Fruit fly (Drosophila melanogaster) whole organism, embryonic: ENCODE measurements around the gene sinu.

Source experiments
- Bgb ChIP-seq: fragments of 200-800 bp; sonication (Bioruptor generic); IDR thresholded peaks from 2 replicates; pipeline ENCODE4 v1.3.6; 2022; ENCODE audit warnings: missing biosample characterization, missing genetic modification characterization; ENCODE audit not compliant: partially characterized antibody
- Blimp-1 ChIP-seq: fragments of 200-800 bp; sonication (Bioruptor generic); optimal IDR thresholded peaks from 3 replicates; lab custom pipeline; 2018; ENCODE audit warnings: missing biosample characterization, missing genetic modification characterization, mild to moderate bottlenecking, moderate library complexity, missing genetic modification reagents
- CG11456 ChIP-seq: fragments of 200-800 bp; sonication (Bioruptor generic); IDR thresholded peaks from 3 replicates; pipeline ENCODE4 v1.3.6; 2022; ENCODE audit warnings: missing biosample characterization, missing genetic modification characterization
- CG15601 ChIP-seq: fragments of 200-800 bp; sonication (Bioruptor generic); optimal IDR thresholded peaks from 3 replicates; lab custom pipeline; 2019; ENCODE audit warnings: missing biosample characterization, mild to moderate bottlenecking, missing genetic modification characterization, moderate library complexity
- CG17186 ChIP-seq: fragments of 200-800 bp; sonication (Bioruptor generic); optimal IDR thresholded peaks from 3 replicates; lab custom pipeline; 2017; ENCODE audit warnings: missing biosample characterization, missing genetic modification reagents, missing genetic modification characterization
- CG18619 ChIP-seq: fragments of 200-800 bp; sonication (Bioruptor generic); optimal IDR thresholded peaks from 3 replicates; lab custom pipeline; 2017; ENCODE audit warnings: missing biosample characterization, mild to moderate bottlenecking, missing genetic modification characterization
- CG2116 ChIP-seq: fragments of 200-800 bp; sonication (Bioruptor generic); optimal IDR thresholded peaks from 3 replicates; lab custom pipeline; 2018; ENCODE audit warnings: missing biosample characterization, mild to moderate bottlenecking, missing genetic modification characterization
- CG2129 ChIP-seq: fragments of 200-800 bp; sonication (Bioruptor generic); IDR thresholded peaks from 2 replicates; pipeline ENCODE4 v1.3.6; 2022; ENCODE audit warnings: missing biosample characterization, missing genetic modification characterization; ENCODE audit not compliant: partially characterized antibody
- CG30403 ChIP-seq: fragments of 200-800 bp; sonication (Bioruptor generic); optimal IDR thresholded peaks from 3 replicates; lab custom pipeline; 2016; ENCODE audit warnings: missing biosample characterization, missing genetic modification characterization
- CG34422 ChIP-seq: fragments of 200-800 bp; sonication (Bioruptor generic); IDR thresholded peaks from 3 replicates; pipeline ENCODE4 v1.3.6; 2022; ENCODE audit warnings: missing biosample characterization, missing genetic modification characterization
- CG4617 ChIP-seq: fragments of 200-800 bp; sonication (Bioruptor generic); optimal IDR thresholded peaks from 3 replicates; lab custom pipeline; 2016; ENCODE audit warnings: missing biosample characterization, missing genetic modification characterization, borderline replicate concordance
- CG6689 ChIP-seq: fragments of 200-800 bp; sonication (Bioruptor generic); IDR thresholded peaks from 2 replicates; pipeline ENCODE4 v1.3.6; 2022; ENCODE audit warnings: missing biosample characterization, missing genetic modification characterization
- CG9797 ChIP-seq: fragments of 200-800 bp; sonication (Bioruptor generic); optimal IDR thresholded peaks from 3 replicates; lab custom pipeline; 2018; ENCODE audit warnings: missing biosample characterization, mild to moderate bottlenecking, missing genetic modification characterization
- CG9876 ChIP-seq: fragments of 200-800 bp; sonication (Bioruptor generic); optimal IDR thresholded peaks from 2 replicates; lab custom pipeline; 2016; ENCODE audit warnings: missing biosample characterization, missing genetic modification characterization
- Ets97D ChIP-seq: fragments of 200-800 bp; sonication (Bioruptor generic); optimal IDR thresholded peaks from 3 replicates; lab custom pipeline; 2016; ENCODE audit warnings: missing biosample characterization, missing genetic modification characterization
- MBD-R2 ChIP-seq: fragments of 200-800 bp; sonication (Bioruptor generic); IDR thresholded peaks from 2 replicates; pipeline ENCODE4 v1.3.6; 2022; ENCODE audit warnings: missing biosample characterization, missing genetic modification characterization
- Myb ChIP-seq: fragments of 200-800 bp; sonication (Bioruptor generic); optimal IDR thresholded peaks from 2 replicates; lab custom pipeline; 2016; ENCODE audit warnings: missing biosample characterization, missing genetic modification characterization
- Nf-YB ChIP-seq: fragments of 200-800 bp; sonication (Bioruptor generic); optimal IDR thresholded peaks from 3 replicates; lab custom pipeline; 2019; ENCODE audit warnings: missing biosample characterization, mild to moderate bottlenecking, missing genetic modification characterization, moderate library complexity
- Nf-YC ChIP-seq: fragments of 200-800 bp; optimal IDR thresholded peaks from 3 replicates; lab custom pipeline; 2019; ENCODE audit warnings: missing biosample characterization, mild to moderate bottlenecking, missing genetic modification characterization, moderate library complexity
- Pdp1 ChIP-seq, 2 experiments: fragments of 200-800 bp; sonication (Bioruptor generic); optimal IDR thresholded peaks; 3 replicates each; lab custom pipeline; 2016; ENCODE audit warnings: missing biosample characterization in 2 of 2, missing genetic modification characterization in 2 of 2, mild to moderate bottlenecking in 1 of 2, moderate library complexity in 1 of 2
- TFAM ChIP-seq: fragments of 200-800 bp; sonication (Bioruptor generic); optimal IDR thresholded peaks from 2 replicates; lab custom pipeline; 2017; ENCODE audit warnings: missing biosample characterization, missing genetic modification characterization, inconsistent platforms
- Tbp ChIP-seq: fragments of >200 bp; optimal IDR thresholded peaks from 2 replicates; lab custom pipeline; 2018; ENCODE audit warnings: missing biosample characterization, missing genetic modification characterization
- bbx ChIP-seq: fragments of 200-800 bp; sonication (Bioruptor generic); IDR thresholded peaks from 2 replicates; pipeline ENCODE4 v1.3.6; 2022; ENCODE audit warnings: missing biosample characterization, missing genetic modification characterization; ENCODE audit not compliant: partially characterized antibody
- chn ChIP-seq: fragments of 200-800 bp; sonication (Bioruptor generic); optimal IDR thresholded peaks from 2 replicates; lab custom pipeline; 2016; ENCODE audit warnings: missing biosample characterization, missing genetic modification characterization
- cwo ChIP-seq: fragments of 200-800 bp; sonication (Bioruptor generic); optimal IDR thresholded peaks from 3 replicates; lab custom pipeline; 2017; ENCODE audit warnings: missing biosample characterization, missing genetic modification characterization, mild to moderate bottlenecking, moderate library complexity, missing genetic modification reagents
- exex ChIP-seq: fragments of 200-800 bp; sonication (Bioruptor generic); optimal IDR thresholded peaks from 4 replicates; lab custom pipeline; 2018; ENCODE audit warnings: missing biosample characterization, mild to moderate bottlenecking, missing genetic modification characterization, moderate library complexity
- grn ChIP-seq: fragments of 200-800 bp; sonication (Bioruptor generic); optimal IDR thresholded peaks from 3 replicates; lab custom pipeline; 2017; ENCODE audit warnings: missing biosample characterization, missing genetic modification characterization
- jumu ChIP-seq: fragments of 200-800 bp; sonication (Bioruptor generic); optimal IDR thresholded peaks from 3 replicates; lab custom pipeline; 2016; ENCODE audit warnings: missing biosample characterization, missing genetic modification characterization
- nmo ChIP-seq: fragments of 200-800 bp; sonication (Bioruptor generic); optimal IDR thresholded peaks from 2 replicates; lab custom pipeline; 2018; ENCODE audit warnings: missing biosample characterization, mild to moderate bottlenecking, missing genetic modification characterization, moderate library complexity
- pb ChIP-seq: fragments of 200-800 bp; sonication (Bioruptor generic); optimal IDR thresholded peaks from 3 replicates; lab custom pipeline; 2016; ENCODE audit warnings: missing biosample characterization, missing genetic modification characterization
- pho ChIP-seq: fragments of 200-800 bp; sonication (Bioruptor generic); optimal IDR thresholded peaks from 2 replicates; lab custom pipeline; 2016; ENCODE audit warnings: missing biosample characterization, missing genetic modification characterization
- sens ChIP-seq: fragments of 200-800 bp; sonication (Bioruptor generic); peaks from one replicate; lab custom pipeline; 2016; ENCODE audit warnings: missing biosample characterization, missing genetic modification characterization
- shn ChIP-seq: fragments of 200-800 bp; sonication (Bioruptor generic); optimal IDR thresholded peaks from 3 replicates; lab custom pipeline; 2016; ENCODE audit warnings: missing biosample characterization, missing genetic modification characterization
- slbo ChIP-seq: fragments of 200-800 bp; sonication (Bioruptor generic); IDR thresholded peaks from 2 replicates; pipeline ENCODE4 v1.3.6; 2022; ENCODE audit warnings: missing biosample characterization, missing genetic modification characterization
- trh ChIP-seq: fragments of 200-800 bp; sonication (Bioruptor generic); optimal IDR thresholded peaks from 2 replicates; lab custom pipeline; 2016; ENCODE audit warnings: missing biosample characterization, missing genetic modification characterization
- zen ChIP-seq: fragments of 200-800 bp; sonication (Bioruptor generic); optimal IDR thresholded peaks from 3 replicates; lab custom pipeline; 2018; ENCODE audit warnings: missing biosample characterization, mild to moderate bottlenecking, missing genetic modification characterization, moderate library complexity

sinu gene

DNA sequence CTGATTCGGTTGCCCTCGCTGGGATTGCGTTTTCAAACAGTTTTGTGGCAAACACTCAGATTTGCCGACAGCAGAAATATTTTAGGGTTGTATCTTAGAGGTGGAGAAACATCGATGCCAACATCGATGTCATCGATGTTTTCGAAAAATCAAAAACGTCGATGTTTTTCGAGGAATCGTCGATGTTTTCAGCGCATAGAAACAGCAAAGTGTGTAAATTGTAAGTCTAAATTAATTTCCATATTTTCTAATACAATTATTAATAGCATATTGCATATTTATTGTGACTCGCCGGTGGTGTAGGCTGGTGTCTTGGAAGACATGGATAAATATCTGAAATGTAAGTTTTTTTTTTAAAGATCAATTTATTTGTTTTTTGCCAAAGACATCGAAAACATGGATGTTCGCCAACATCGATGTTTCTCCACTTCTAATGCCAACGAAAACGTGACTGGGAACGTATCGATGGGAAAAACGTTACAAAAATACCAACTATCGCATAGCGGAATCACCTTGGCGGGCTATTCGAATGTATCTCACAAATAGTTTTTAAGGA, 42.5 kb upstream of the sinu start, which contains the start of gene TM9SF3 (continued):
- TF ChIP-seq Bgb (GFP tag; lab: Robert Waterston, UW) (peak; percentile 81), Myb (GFP tag; lab: Kevin White, UChicago) (peak; percentile 8), CG2129 (GFP tag; lab: Robert Waterston, UW) (peak; percentile 88), MBD-R2 (GFP tag; lab: Robert Waterston, UW) (peak; percentile 69), CG9876 (GFP tag; lab: Kevin White, UChicago) (no peak), pho (GFP tag; lab: Kevin White, UChicago) (peak; percentile 57), CG34422 (peak; percentile 19; the same call in 1 of the 3 replicates), CG2116 (GFP tag; lab: Kevin White, UChicago) (peak; percentile 94), nmo (peak; percentile 60), CG18619 (peak; percentile 21), sens (GFP tag; lab: Kevin White, UChicago) (peak; percentile 88), slbo (GFP tag; lab: Robert Waterston, UW) (peak; percentile 46; the same call in 1 of the 2 replicates), CG6689 (GFP tag; lab: Robert Waterston, UW) (no peak), CG17186 (GFP tag; lab: Kevin White, UChicago) (peak; percentile 57), zen (tag; lab: Kevin White, UChicago) (peak; percentile 5), CG4617 (GFP tag; lab: Kevin White, UChicago) (no peak), bbx (GFP tag; lab: Robert Waterston, UW) (peak; percentile 84), TFAM (no peak), pb (GFP tag; lab: Kevin White, UChicago) (no peak), jumu (no peak), chn (peak; percentile 20), CG30403 (GFP tag; lab: Kevin White, UChicago) (peak; percentile 46), Ets97D (GFP tag; lab: Kevin White, UChicago) (peak; percentile 37), shn (GFP tag; lab: Kevin White, UChicago) (no peak), Pdp1 (GFP tag; optimal IDR thresholded peaks at IDR 0.05; lab: Kevin White, UChicago) (peak; percentile 1 to 23), CG9797 (GFP tag; lab: Kevin White, UChicago) (peak; percentile 3)

- TF ChIP-seq Blimp-1 (GFP tag; lab: Kevin White, UChicago) (peak; percentile 81), trh (GFP tag; lab: Kevin White, UChicago) (no peak)
Observed at dm6 chr3L:5599592-5599991, 38.2 kb upstream of the sinu start, which contains the start of gene CG10591. CG10591 (minus strand) TSS chr3L:5599692.

DNA sequence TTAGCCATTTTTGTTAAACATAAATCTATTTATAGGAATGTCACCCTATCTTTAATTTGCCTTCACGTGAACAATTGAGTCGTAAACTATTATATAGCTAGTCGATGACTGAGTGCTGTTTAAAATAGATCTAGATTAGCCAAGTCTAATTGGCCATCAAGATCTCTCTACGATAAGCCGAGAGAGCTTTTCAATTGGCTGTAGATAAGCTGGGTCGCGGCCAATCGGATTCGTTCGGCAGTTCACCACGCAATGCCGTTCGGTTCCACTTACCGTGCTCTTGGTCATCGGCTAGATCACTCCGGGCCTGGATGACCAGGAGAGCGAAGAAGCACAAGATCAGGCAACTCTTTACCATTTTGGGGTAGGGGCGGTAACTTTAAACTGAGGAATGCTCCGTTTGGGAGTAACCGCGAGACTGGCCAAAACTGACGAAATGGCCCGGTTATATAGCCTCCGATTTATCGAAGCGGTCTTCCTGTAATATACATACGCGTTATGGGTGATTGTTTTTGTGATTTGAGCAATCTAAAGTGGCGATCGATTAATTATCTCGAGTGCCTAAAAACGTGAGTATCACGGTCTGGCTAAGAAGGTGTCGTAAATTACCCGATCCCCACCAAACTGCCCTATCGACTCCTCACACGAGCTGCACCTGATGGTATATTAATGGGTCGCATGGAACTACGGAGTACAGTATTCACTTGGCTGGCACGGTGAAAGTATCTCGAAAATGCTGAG, 33.6 kb upstream of the sinu start, which contains the start of the genes Alp10 and Alp9:
Gene Alp10, minus strand, starts transcription at position 420 of the 741 bp plus-strand sequence.
Gene Alp9, plus strand, starts transcription at position 690 of the 741 bp plus-strand sequence.
- TF ChIP-seq Nf-YB (GFP tag; lab: Kevin White, UChicago) (peak; percentile 91), CG15601 (tag; lab: Kevin White, UChicago) (no peak), exex (tag; lab: Kevin White, UChicago) (peak; percentile 58), CG11456 (0 out of 3 replicates have a peak, but pooled peaks have one; percentile 44), Nf-YC (tag; lab: Kevin White, UChicago) (peak; percentile 87), Tbp (no peak), cwo (GFP tag; lab: Kevin White, UChicago) (peak; percentile 77), grn (peak; percentile 51)
